Worm (Caenorhabditis elegans): ENCODE measurements around the gene H09F14.1.

The H09F14.1 gene

ce11 chrV:10568496-10568895 lies 46.9 kb downstream of the H09F14.1 start:
- TF ChIP-seq Y22D7AL.16 (tag; optimal IDR thresholded peaks at IDR 0.05), result no peak
- TF ChIP-seq eyg-1 (tag; optimal IDR thresholded peaks at IDR 0.05), result no peak
- no peak for TF ChIP-seq sox-4 (tag; optimal IDR thresholded peaks at IDR 0.05)
- no peak for TF ChIP-seq ceh-14 (tag; optimal IDR thresholded peaks at IDR 0.05)
- no peak for TF ChIP-seq tbx-2 (tag; optimal IDR thresholded peaks at IDR 0.05)
- no peak for TF ChIP-seq che-1 (tag; optimal IDR thresholded peaks at IDR 0.05)
- TF ChIP-seq ceh-45 (GFP tag; IDR thresholded peaks at IDR 0.05), result no peak
- no peak for TF ChIP-seq dve-1 (tag; optimal IDR thresholded peaks at IDR 0.05)
- no peak for TF ChIP-seq fkh-6 (tag; optimal IDR thresholded peaks at IDR 0.05)
- TF ChIP-seq ceh-2 (tag; optimal IDR thresholded peaks at IDR 0.05), result no peak
- TF ChIP-seq ama-1 (optimal IDR thresholded peaks at IDR 0.05), result no peak
- no peak for TF ChIP-seq mec-3 (tag; optimal IDR thresholded peaks at IDR 0.05; ENCODE audit: borderline replicate concordance)
- no peak for TF ChIP-seq dmd-4 (tag; optimal IDR thresholded peaks at IDR 0.05; ENCODE audit: borderline replicate concordance)
- TF ChIP-seq ceh-31 (tag; optimal IDR thresholded peaks at IDR 0.05), result no peak
- no peak for TF ChIP-seq hlh-6 (tag; optimal IDR thresholded peaks at IDR 0.05)
- TF ChIP-seq pros-1 (tag; optimal IDR thresholded peaks at IDR 0.05), result no peak
- TF ChIP-seq hlh-30 (tag; optimal IDR thresholded peaks at IDR 0.05; ENCODE audit: insufficient read depth), result no peak
- no peak for TF ChIP-seq sox-2 (GFP tag; IDR thresholded peaks at IDR 0.05)

ce11 chrV:10564830-10565365 lies 50.5 kb downstream of the H09F14.1 start, which contains the start of gene cat-4:
Gene cat-4 (plus strand): TSS chrV:10564880.
- TF ChIP-seq ceh-24 (tag; optimal IDR thresholded peaks at IDR 0.05), result no peak
- TF ChIP-seq gmeb-2 (tag; optimal IDR thresholded peaks at IDR 0.05), result no peak
- TF ChIP-seq hlh-30 (tag; optimal IDR thresholded peaks at IDR 0.05; ENCODE audit: insufficient read depth), result no peak

DNA sequence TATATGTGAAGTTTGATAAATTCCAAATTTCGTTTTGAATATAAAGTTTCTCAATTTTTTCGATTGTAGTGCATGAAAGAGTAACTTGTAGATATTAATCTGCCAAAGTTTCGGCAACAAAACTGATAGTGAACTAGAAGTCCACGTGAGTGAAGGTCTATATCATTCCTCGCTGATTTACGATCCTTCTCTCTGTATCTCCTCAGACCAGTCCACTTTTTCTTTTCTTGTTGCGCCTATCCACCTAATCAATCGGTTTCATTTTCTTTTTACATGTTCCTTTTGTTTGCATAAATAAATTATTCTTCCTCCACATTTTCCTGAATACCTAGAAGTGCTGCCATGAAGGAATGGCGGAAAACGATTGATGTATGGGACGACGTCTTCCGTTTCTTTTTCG lies 51.3 kb downstream of the H09F14.1 start:
- TF ChIP-seq hlh-6 (tag; optimal IDR thresholded peaks at IDR 0.05) (no peak), hlh-13 (GFP tag; optimal IDR thresholded peaks at IDR 0.05) (no peak), ceh-19 (GFP tag; optimal IDR thresholded peaks at IDR 0.05) (no peak), lin-11 (tag; optimal IDR thresholded peaks at IDR 0.05) (no peak), K09A11.1 (tag; optimal IDR thresholded peaks at IDR 0.05; ENCODE audit: insufficient read depth) (no peak), unc-86 (tag; optimal IDR thresholded peaks at IDR 0.05) (no peak), F13H6.1 (tag; optimal IDR thresholded peaks at IDR 0.05) (no peak), odd-2 (tag; optimal IDR thresholded peaks at IDR 0.05) (no peak), nhr-232 (tag; optimal IDR thresholded peaks at IDR 0.05) (no peak), pha-4 (tag; optimal IDR thresholded peaks at IDR 0.05) (no peak), sox-2 (GFP tag; IDR thresholded peaks at IDR 0.05) (no peak), fkh-10 (GFP tag; optimal IDR thresholded peaks at IDR 0.05) (no peak), hlh-15 (tag; optimal IDR thresholded peaks at IDR 0.05) (no peak), gmeb-2 (tag; optimal IDR thresholded peaks at IDR 0.05) (no peak), madf-2 (tag; optimal IDR thresholded peaks at IDR 0.05) (no peak), ceh-31 (tag; optimal IDR thresholded peaks at IDR 0.05) (no peak), ama-1 (optimal IDR thresholded peaks at IDR 0.05) (no peak), pqm-1 (tag; optimal IDR thresholded peaks at IDR 0.05) (no peak), ceh-45 (GFP tag; IDR thresholded peaks at IDR 0.05) (no peak)

DNA sequence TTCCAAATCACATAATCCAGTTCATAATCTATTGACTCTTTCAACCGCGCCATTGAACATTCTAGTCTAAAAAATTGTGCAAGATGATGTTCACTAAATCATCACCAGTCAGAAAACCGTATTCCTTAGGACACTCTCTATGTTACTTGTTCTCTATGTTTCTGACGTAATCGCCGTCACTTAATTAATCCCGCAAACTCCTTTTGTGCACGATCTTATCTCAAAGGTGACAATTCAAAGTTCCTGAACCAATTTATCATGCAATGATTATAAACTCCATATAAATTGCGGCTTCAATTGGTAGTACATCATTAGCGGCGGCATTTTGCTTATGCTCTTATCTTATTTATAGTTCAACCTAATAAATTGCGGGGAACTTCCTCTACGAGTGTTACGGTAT lies 52.6 kb downstream of the H09F14.1 start:
- TF ChIP-seq sox-4 (tag; optimal IDR thresholded peaks at IDR 0.05), result no peak
